Worm (Caenorhabditis elegans) whole organism, young adult: ENCODE results near the gene lgc-47.

Source experiments
- C06A6.2 ChIP-seq: fragments of 200-800 bp; sonication (Bioruptor generic); conservative IDR thresholded peaks from 2 replicates; pipeline ENCODE4 v1.3.6; 2022; ENCODE audit warnings: missing genetic modification characterization, missing compliant biosample characterization
- F23B12.7 ChIP-seq: sonication (generic microtip); optimal IDR thresholded peaks from 2 replicates; lab custom pipeline; 2017; ENCODE audit warnings: missing genetic modification characterization, mild to moderate bottlenecking, missing compliant biosample characterization, antibody characterized with exemption, moderate library complexity; ENCODE audit not compliant: insufficient read depth
- F52B5.7 ChIP-seq: sonication (generic microtip); optimal IDR thresholded peaks from 2 replicates; lab custom pipeline; 2016; ENCODE audit warnings: mild to moderate bottlenecking, missing genetic modification characterization, missing compliant biosample characterization
- cebp-1 ChIP-seq, 2 experiments: fragments of 200-800 bp in 1 of 2; sonication (Bioruptor generic) in 1 of 2; sonication (generic microtip) in 1 of 2; IDR thresholded peaks in 1 of 2; optimal IDR thresholded peaks in 1 of 2; 2 replicates each; pipeline versions ENCODE4 v1.3.6 to Lab custom; 2017 to 2022; ENCODE audit warnings: missing compliant biosample characterization in 2 of 2, missing genetic modification characterization in 2 of 2, mild to moderate bottlenecking in 1 of 2, missing genetic modification reagents in 1 of 2, moderate library complexity in 1 of 2
- nfya-1 ChIP-seq: sonication (generic microtip); optimal IDR thresholded peaks from 2 replicates; lab custom pipeline; 2017; ENCODE audit warnings: antibody characterized with exemption, missing compliant biosample characterization, missing genetic modification characterization, borderline replicate concordance; ENCODE audit not compliant: insufficient read depth
- nfya-2 ChIP-seq: fragments of 200-800 bp; sonication (Bioruptor generic); IDR thresholded peaks from 2 replicates; pipeline ENCODE4 v1.3.6; 2022; ENCODE audit warnings: missing genetic modification reagents, missing genetic modification characterization, missing compliant biosample characterization
- rec-8 ChIP-seq, 2 experiments: sonication (generic microtip); optimal IDR thresholded peaks; 2 replicates each; lab custom pipeline; 2016; ENCODE audit warnings: mild to moderate bottlenecking in 2 of 2, missing genetic modification characterization in 2 of 2, missing genetic modification reagents in 2 of 2, missing genotype in 2 of 2, missing biosample characterization in 1 of 2, missing compliant biosample characterization in 1 of 2, moderate library complexity in 1 of 2
- snpc-1.3 ChIP-seq: sonication (generic microtip); optimal IDR thresholded peaks from 2 replicates; lab custom pipeline; 2017; ENCODE audit warnings: missing genetic modification characterization, mild to moderate bottlenecking, missing compliant biosample characterization, antibody characterized with exemption, moderate library complexity, missing genotype, missing genetic modification reagents; ENCODE audit not compliant: insufficient read depth
- snpc-4 ChIP-seq, 5 experiments: fragments of 150-350 bp in 1 of 5; sonication (generic microtip) in 4 of 5; optimal IDR thresholded peaks; 2 replicates each; lab custom pipeline; 2014 to 2018; ENCODE audit warnings: missing genetic modification characterization in 5 of 5, missing biosample characterization in 3 of 5, antibody characterized with exemption in 2 of 5, mild to moderate bottlenecking in 2 of 5, missing compliant biosample characterization in 2 of 5, missing genotype in 2 of 5, moderate library complexity in 2 of 5, missing genetic modification reagents in 1 of 5
- tbp1 ChIP-seq: fragments of 200-800 bp; sonication (Bioruptor generic); optimal IDR thresholded peaks from 2 replicates; lab custom pipeline; 2018; ENCODE audit warnings: mild to moderate bottlenecking, missing genetic modification characterization, missing compliant biosample characterization
- tbx-9 ChIP-seq: sonication (generic microtip); optimal IDR thresholded peaks from 2 replicates; lab custom pipeline; 2016; ENCODE audit warnings: borderline replicate concordance, missing genetic modification characterization, inconsistent platforms, missing compliant biosample characterization
- zfh-2 ChIP-seq: fragments of 200-800 bp; sonication (Bioruptor generic); conservative IDR thresholded peaks from 2 replicates; pipeline ENCODE4 v1.3.6; 2022; ENCODE audit warnings: missing genetic modification reagents, missing genetic modification characterization, missing compliant biosample characterization

DNA sequence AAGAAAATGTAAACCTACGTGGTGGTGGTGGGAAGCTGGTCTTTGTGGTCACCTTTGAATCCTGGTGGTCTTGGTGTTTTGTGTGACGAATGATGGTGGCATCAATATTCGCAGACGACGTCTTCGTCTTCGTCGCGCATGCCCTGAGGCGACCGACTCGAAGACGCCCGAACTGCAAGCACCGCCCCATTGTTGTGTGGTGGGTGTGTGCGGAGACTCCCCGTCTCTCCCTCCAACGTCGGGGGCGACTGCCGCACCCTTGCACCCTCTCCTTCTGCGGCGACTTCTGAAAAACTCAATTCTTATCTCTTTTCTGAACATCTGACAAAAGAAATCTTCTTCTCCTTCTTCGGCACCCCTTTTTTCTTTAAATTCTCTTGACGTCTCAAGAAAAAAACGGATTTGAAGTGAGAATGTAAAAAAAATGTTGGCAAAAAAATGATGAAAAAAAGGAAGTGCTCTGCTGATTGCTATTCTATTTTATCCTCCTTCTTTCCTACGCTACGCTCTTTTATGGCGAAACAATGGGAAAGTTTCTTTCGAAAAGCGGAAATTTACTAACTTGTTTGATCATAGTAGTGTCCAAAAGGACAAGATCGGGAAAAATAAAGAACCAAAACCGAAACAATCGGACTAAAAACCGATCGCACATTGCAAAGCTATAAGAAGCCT, at the start of gene lgc-47:
- TF ChIP-seq snpc-1.3 (no peak), tbp1 (GFP tag; lab: Kevin White, UChicago) (no peak), nfya-1 (tag; lab: Kevin White, UChicago) (no peak), zfh-2 (GFP tag; lab: Robert Waterston, UW) (peak; percentile 86), cebp-1 (GFP tag; IDR thresholded peaks at IDR 0.05; lab: Robert Waterston, UW) (no peak), cebp-1 (tag; optimal IDR thresholded peaks at IDR 0.05; lab: Kevin White, UChicago) (no peak), rec-8 (tag; optimal IDR thresholded peaks at IDR 0.05; lab: Kevin White, UChicago) (no peak), F52B5.7 (tag; lab: Kevin White, UChicago) (no peak), tbx-9 (no peak), nfya-2 (GFP tag; lab: Robert Waterston, UW) (no peak), F23B12.7 (tag; lab: Kevin White, UChicago) (no peak), C06A6.2 (GFP tag; lab: Robert Waterston, UW) (no peak), snpc-4 (GFP tag; optimal IDR thresholded peaks at IDR 0.05; lab: Kevin White, UChicago) (no peak), snpc-4 (tag; optimal IDR thresholded peaks at IDR 0.05; lab: Kevin White, UChicago) (no peak)
